ENCODE assay signal across 5 worm cellular contexts in the genomic region with DNA sequence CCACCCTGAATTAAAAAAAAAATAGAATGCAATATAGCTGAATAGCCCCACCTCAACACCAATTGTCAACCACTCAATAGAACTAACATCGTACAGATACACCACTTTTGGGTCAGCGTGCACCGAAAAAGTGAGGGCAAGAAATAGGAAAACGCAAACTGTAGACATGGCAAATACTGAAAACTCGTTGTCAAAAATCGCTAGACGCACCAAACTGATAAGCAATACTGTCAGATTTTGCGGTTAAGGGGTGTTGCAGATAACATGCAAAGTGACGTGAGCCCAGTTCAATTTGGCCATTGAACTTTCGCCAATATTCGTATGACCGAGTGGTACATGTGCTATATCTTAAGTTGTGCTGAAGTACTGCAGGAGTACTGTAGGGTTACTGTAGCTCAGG.
TF ChIP-seq lines count a peak whose summit lies in the region.

Gene K11H12.3 (minus strand): TSS at position 168 of the 400 bp plus-strand sequence.

TF ChIP-seq in whole organism, L1 larva, 84 proteins besides CTCF, POLR2A, EP300 and RAD21:
- TF ChIP-seq efl-1 (optimal IDR thresholded peaks at IDR 0.05; lab: Kevin White, UChicago) (no peak), efl-1 (GFP tag; optimal IDR thresholded peaks at IDR 0.05 in 1 of 2; lab: Kevin White, UChicago) (peak in 1 of 2 experiments; percentile 29), elt-2 (tag; optimal IDR thresholded peaks at IDR 0.05; lab: Kevin White, UChicago) (peak; percentile 33), lin-35 (GFP tag; optimal IDR thresholded peaks at IDR 0.05; lab: Kevin White, UChicago) (peak in 1 of 2 experiments; percentile 4), nhr-28 (tag; optimal IDR thresholded peaks at IDR 0.05; lab: Kevin White, UChicago) (no peak)

TF ChIP-seq in whole organism, L2 larva, 48 proteins besides CTCF, POLR2A, EP300 and RAD21:
- TF ChIP-seq sma-9 (GFP tag; optimal IDR thresholded peaks at IDR 0.05; lab: Kevin White, UChicago), result peak; percentile 58
- TF ChIP-seq sma-9 (tag; optimal IDR thresholded peaks at IDR 0.05; lab: Kevin White, UChicago), result no peak
- no peak for TF ChIP-seq crh-2 (tag; optimal IDR thresholded peaks at IDR 0.05; lab: Kevin White, UChicago)
- no peak for TF ChIP-seq lin-13 (GFP tag; optimal IDR thresholded peaks at IDR 0.05; lab: Kevin White, UChicago)
- no peak for TF ChIP-seq skn-1 (tag; optimal IDR thresholded peaks at IDR 0.05; lab: Kevin White, UChicago)
- TF ChIP-seq nhr-12 (tag; optimal IDR thresholded peaks at IDR 0.05; lab: Kevin White, UChicago), result no peak
- peak; percentile 81 for TF ChIP-seq fos-1 (tag; optimal IDR thresholded peaks at IDR 0.05; lab: Kevin White, UChicago)

TF ChIP-seq in whole organism, L3 larva, 47 proteins besides CTCF, POLR2A, EP300 and RAD21:
- TF ChIP-seq lin-39 (tag; optimal IDR thresholded peaks at IDR 0.05; lab: Kevin White, UChicago), result no peak
- TF ChIP-seq ceh-28 (tag; optimal IDR thresholded peaks at IDR 0.05; lab: Kevin White, UChicago), result no peak
- peak; percentile 47 for TF ChIP-seq elt-2 (tag; optimal IDR thresholded peaks at IDR 0.05; lab: Kevin White, UChicago)
- TF ChIP-seq unc-39 (tag; optimal IDR thresholded peaks at IDR 0.05; lab: Kevin White, UChicago), result no peak
- peak; percentile 26 for TF ChIP-seq pqm-1 (tag; optimal IDR thresholded peaks at IDR 0.05; lab: Kevin White, UChicago)

TF ChIP-seq in whole organism, L4 larva, 104 proteins besides CTCF, POLR2A, EP300 and RAD21:
- TF ChIP-seq Y75B8A.6 (GFP tag; IDR thresholded peaks at IDR 0.05; lab: Robert Waterston, UW) (no peak), nhr-28 (tag; optimal IDR thresholded peaks at IDR 0.05; lab: Kevin White, UChicago) (peak; percentile 52), mxl-3 (GFP tag; optimal IDR thresholded peaks at IDR 0.05; lab: Kevin White, UChicago) (peak; percentile 20), nhr-41 (GFP tag; IDR thresholded peaks at IDR 0.05; lab: Robert Waterston, UW) (no peak), pqm-1 (tag; optimal IDR thresholded peaks at IDR 0.05; lab: Kevin White, UChicago) (peak; percentile 57), hlh-11 (tag; optimal IDR thresholded peaks at IDR 0.05; lab: Kevin White, UChicago) (peak; percentile 26), gei-8 (GFP tag; optimal IDR thresholded peaks at IDR 0.05; lab: Kevin White, UChicago) (no peak), egl-43 (GFP tag; IDR thresholded peaks at IDR 0.05; lab: Robert Waterston, UW) (no peak), nhr-10 (tag; optimal IDR thresholded peaks at IDR 0.05; lab: Kevin White, UChicago) (no peak), ztf-11 (tag; optimal IDR thresholded peaks at IDR 0.05; lab: Kevin White, UChicago) (no peak), mdt-29 (GFP tag; IDR thresholded peaks at IDR 0.05; lab: Robert Waterston, UW) (no peak), nhr-111 (GFP tag; optimal IDR thresholded peaks at IDR 0.05; lab: Kevin White, UChicago) (no peak), daf-16 (GFP tag; optimal IDR thresholded peaks at IDR 0.05; lab: Kevin White, UChicago) (no peak), daf-16 (tag; optimal IDR thresholded peaks at IDR 0.05; lab: Kevin White, UChicago) (peak; percentile 61), egl-27 (tag; optimal IDR thresholded peaks at IDR 0.05; lab: Kevin White, UChicago) (no peak), daf-12 (tag; optimal IDR thresholded peaks at IDR 0.05; lab: Kevin White, UChicago) (no peak), jun-1 (tag; optimal IDR thresholded peaks at IDR 0.05; lab: Kevin White, UChicago) (no peak), ZK546.5 (tag; optimal IDR thresholded peaks at IDR 0.05; lab: Kevin White, UChicago) (no peak), ceh-44 (GFP tag; IDR thresholded peaks at IDR 0.05; lab: Robert Waterston, UW) (no peak), zfp-2 (tag; optimal IDR thresholded peaks at IDR 0.05; lab: Kevin White, UChicago) (no peak), Y5F2A.4 (GFP tag; optimal IDR thresholded peaks at IDR 0.05; lab: Kevin White, UChicago) (no peak), dmd-6 (GFP tag; IDR thresholded peaks at IDR 0.05; lab: Robert Waterston, UW) (peak; percentile 87), R02D3.7 (tag; optimal IDR thresholded peaks at IDR 0.05; lab: Kevin White, UChicago) (no peak), madf-5 (GFP tag; IDR thresholded peaks at IDR 0.05; lab: Robert Waterston, UW) (no peak), D1046.2 (GFP tag; IDR thresholded peaks at IDR 0.05; lab: Robert Waterston, UW) (no peak), php-3 (GFP tag; IDR thresholded peaks at IDR 0.05; lab: Robert Waterston, UW) (no peak), vab-7 (GFP tag; IDR thresholded peaks at IDR 0.05; lab: Robert Waterston, UW) (no peak)

TF ChIP-seq in whole organism, young adult, 124 proteins besides CTCF, POLR2A, EP300 and RAD21:
- TF ChIP-seq dox-1 (GFP tag; IDR thresholded peaks at IDR 0.05; lab: Robert Waterston, UW) (peak; percentile 70), ets-4 (GFP tag; optimal IDR thresholded peaks at IDR 0.05; lab: Kevin White, UChicago) (peak; percentile 70), atf-7 (tag; optimal IDR thresholded peaks at IDR 0.05; lab: Kevin White, UChicago) (no peak), nhr-80 (tag; optimal IDR thresholded peaks at IDR 0.05; lab: Kevin White, UChicago) (peak; percentile 90)
